Worm (Caenorhabditis elegans): ENCODE data around the gene set-12.

set-12 gene

ce11 chrX:7710187-7710586 is 25.9 kb downstream of the set-12 start:
- TF ChIP-seq B0310.2 (tag; optimal IDR thresholded peaks at IDR 0.05) (peak; percentile 37), sea-1 (GFP tag; conservative IDR thresholded peaks at IDR 0.05) (no peak)

- TF ChIP-seq hmbx-1 (tag; optimal IDR thresholded peaks at IDR 0.05) = no peak
- TF ChIP-seq tra-4 (tag; optimal IDR thresholded peaks at IDR 0.05) = no peak
- no peak for TF ChIP-seq F13C5.2 (tag; optimal IDR thresholded peaks at IDR 0.05)
- no peak for TF ChIP-seq sea-1 (GFP tag; conservative IDR thresholded peaks at IDR 0.05)
- no peak for TF ChIP-seq scrt-1 (GFP tag; IDR thresholded peaks at IDR 0.05)
- TF ChIP-seq ama-1 (optimal IDR thresholded peaks at IDR 0.05) = no peak
- TF ChIP-seq flt-1 (GFP tag; IDR thresholded peaks at IDR 0.05) = no peak
- TF ChIP-seq ceh-13 (GFP tag; optimal IDR thresholded peaks at IDR 0.05) = no peak
- no peak for TF ChIP-seq hnd-1 (tag; optimal IDR thresholded peaks at IDR 0.05)
- TF ChIP-seq ets-7 (tag; optimal IDR thresholded peaks at IDR 0.05) = no peak
These were observed 29.0 kb downstream of the set-12 start, which contains the start of gene kvs-1 for ce11 chrX:7707031-7707430. kvs-1 (minus strand) TSS chrX:7707131.

- TF ChIP-seq tbx-11 (GFP tag; IDR thresholded peaks at IDR 0.05) (no peak), ceh-36 (tag; optimal IDR thresholded peaks at IDR 0.05) (no peak), ceh-13 (GFP tag; optimal IDR thresholded peaks at IDR 0.05) (no peak), ama-1 (optimal IDR thresholded peaks at IDR 0.05) (no peak), tra-4 (tag; optimal IDR thresholded peaks at IDR 0.05) (no peak), hnd-1 (tag; optimal IDR thresholded peaks at IDR 0.05) (no peak), pes-1 (GFP tag; IDR thresholded peaks at IDR 0.05) (no peak), sea-1 (GFP tag; conservative IDR thresholded peaks at IDR 0.05) (no peak), tbx-37 (GFP tag; conservative IDR thresholded peaks at IDR 0.05) (no peak), scrt-1 (GFP tag; IDR thresholded peaks at IDR 0.05) (no peak), hmbx-1 (tag; optimal IDR thresholded peaks at IDR 0.05) (no peak), F13C5.2 (tag; optimal IDR thresholded peaks at IDR 0.05) (no peak), aly-1 (tag; optimal IDR thresholded peaks at IDR 0.05) (no peak), flt-1 (GFP tag; IDR thresholded peaks at IDR 0.05) (no peak), ets-7 (tag; optimal IDR thresholded peaks at IDR 0.05) (no peak), B0310.2 (tag; optimal IDR thresholded peaks at IDR 0.05) (no peak), hmg-4 (GFP tag; optimal IDR thresholded peaks at IDR 0.05) (no peak)
These were observed 32.2 kb downstream of the set-12 start for ce11 chrX:7703863-7704262.

ce11 chrX:7689570-7689969 is 46.5 kb downstream of the set-12 start:
- no peak for TF ChIP-seq ceh-13 (GFP tag; optimal IDR thresholded peaks at IDR 0.05)
- TF ChIP-seq flt-1 (GFP tag; IDR thresholded peaks at IDR 0.05) = no peak
- no peak for TF ChIP-seq tra-4 (tag; optimal IDR thresholded peaks at IDR 0.05)
- no peak for TF ChIP-seq hmg-4 (GFP tag; optimal IDR thresholded peaks at IDR 0.05)

- no peak for TF ChIP-seq tra-4 (tag; optimal IDR thresholded peaks at IDR 0.05)
- no peak for TF ChIP-seq ceh-36 (tag; optimal IDR thresholded peaks at IDR 0.05)
- no peak for TF ChIP-seq scrt-1 (GFP tag; IDR thresholded peaks at IDR 0.05)
- no peak for TF ChIP-seq ama-1 (optimal IDR thresholded peaks at IDR 0.05)
- TF ChIP-seq pes-1 (GFP tag; IDR thresholded peaks at IDR 0.05) = no peak
- no peak for TF ChIP-seq ets-7 (tag; optimal IDR thresholded peaks at IDR 0.05)
- no peak for TF ChIP-seq hmbx-1 (tag; optimal IDR thresholded peaks at IDR 0.05)
- no peak for TF ChIP-seq B0310.2 (tag; optimal IDR thresholded peaks at IDR 0.05)
- TF ChIP-seq hnd-1 (tag; optimal IDR thresholded peaks at IDR 0.05) = no peak
- no peak for TF ChIP-seq hmg-4 (GFP tag; optimal IDR thresholded peaks at IDR 0.05)
- no peak for TF ChIP-seq aly-1 (tag; optimal IDR thresholded peaks at IDR 0.05)
- TF ChIP-seq ceh-13 (GFP tag; optimal IDR thresholded peaks at IDR 0.05) = no peak
- TF ChIP-seq flt-1 (GFP tag; IDR thresholded peaks at IDR 0.05) = no peak
- no peak for TF ChIP-seq sea-1 (GFP tag; conservative IDR thresholded peaks at IDR 0.05)
- TF ChIP-seq tbx-11 (GFP tag; IDR thresholded peaks at IDR 0.05) = no peak
These were observed 47.0 kb downstream of the set-12 start, which contains the start of gene clik-2 for ce11 chrX:7689119-7689518. clik-2 (minus strand) TSS chrX:7689219.

Data from whole organism, early embryonic.